Worm (Caenorhabditis elegans) whole organism, early embryonic: ENCODE measurements around the gene lido-13.

Experiments
- F13C5.2 ChIP-seq: sonication (generic microtip); optimal IDR thresholded peaks from 2 replicates; lab custom pipeline; 2017; ENCODE audit warnings: mild to moderate bottlenecking, missing genetic modification characterization, inconsistent platforms, missing compliant biosample characterization
- aly-1 ChIP-seq: sonication (generic microtip); optimal IDR thresholded peaks from 2 replicates; lab custom pipeline; 2016; ENCODE audit warnings: missing genetic modification characterization, missing compliant biosample characterization
- ama-1 ChIP-seq: fragments of 150-350 bp; optimal IDR thresholded peaks from 2 replicates; lab custom pipeline; 2014
- ceh-13 ChIP-seq: fragments of 200-800 bp; sonication (Bioruptor generic); optimal IDR thresholded peaks from 2 replicates; lab custom pipeline; 2018; ENCODE audit warnings: mild to moderate bottlenecking, missing genetic modification characterization, missing compliant biosample characterization
- ceh-36 ChIP-seq: sonication (generic microtip); optimal IDR thresholded peaks from 2 replicates; lab custom pipeline; 2016; ENCODE audit warnings: missing genetic modification characterization, inconsistent platforms, missing compliant biosample characterization
- flt-1 ChIP-seq: fragments of 200-800 bp; sonication (Bioruptor generic); IDR thresholded peaks from 2 replicates; pipeline ENCODE4 v1.3.6; 2022; ENCODE audit warnings: missing genetic modification characterization, missing compliant biosample characterization
- hmg-4 ChIP-seq: fragments of 200-800 bp; sonication (Bioruptor generic); optimal IDR thresholded peaks from 2 replicates; lab custom pipeline; 2018; ENCODE audit warnings: mild to moderate bottlenecking, missing genetic modification characterization, missing compliant biosample characterization
- hnd-1 ChIP-seq: sonication (generic microtip); optimal IDR thresholded peaks from 2 replicates; lab custom pipeline; 2016; ENCODE audit warnings: missing genetic modification characterization, missing compliant biosample characterization
- pes-1 ChIP-seq: fragments of 200-800 bp; sonication (Bioruptor generic); IDR thresholded peaks from 2 replicates; pipeline ENCODE4 v1.3.6; 2022; ENCODE audit warnings: missing genetic modification reagents, missing genetic modification characterization, missing compliant biosample characterization
- tbx-11 ChIP-seq: fragments of 200-800 bp; sonication (Bioruptor generic); IDR thresholded peaks from 2 replicates; pipeline ENCODE4 v1.3.6; 2022; ENCODE audit warnings: missing genetic modification characterization, missing compliant biosample characterization
- tbx-37 ChIP-seq: fragments of 200-800 bp; sonication (Bioruptor generic); conservative IDR thresholded peaks from 2 replicates; pipeline ENCODE4 v1.3.6; 2022; ENCODE audit warnings: missing genetic modification reagents, missing genetic modification characterization, missing compliant biosample characterization

ce11 chrII:3051332-3051731, 2.8 kb downstream of the lido-13 start:
- no peak for TF ChIP-seq tbx-11 (GFP tag; lab: Robert Waterston, UW)
- TF ChIP-seq ama-1 (lab: Kevin White, UChicago) = no peak
- TF ChIP-seq F13C5.2 (tag; lab: Kevin White, UChicago) = no peak
- TF ChIP-seq hmg-4 (GFP tag; lab: Kevin White, UChicago) = no peak
- no peak for TF ChIP-seq ceh-13 (GFP tag; lab: Kevin White, UChicago)
- no peak for TF ChIP-seq flt-1 (GFP tag; lab: Robert Waterston, UW)
- TF ChIP-seq hnd-1 = no peak
- no peak for TF ChIP-seq aly-1 (tag; lab: Kevin White, UChicago)
- no peak for TF ChIP-seq tbx-37 (GFP tag; lab: Robert Waterston, UW)
- TF ChIP-seq ceh-36 (tag; lab: Kevin White, UChicago) = no peak
- TF ChIP-seq pes-1 (GFP tag; lab: Robert Waterston, UW) = no peak
